Worm (Caenorhabditis elegans) whole organism, L4/young adult: ENCODE measurements around the gene nhr-175.
A peak's percentile ranks its signal among the peaks of the same experiment; 100 is the strongest.

Source experiments
- W03F9.2 ChIP-seq: fragments of 150-350 bp; optimal IDR thresholded peaks from 2 replicates; lab custom pipeline; 2014; ENCODE audit warnings: missing biosample characterization, missing genetic modification characterization
- dao-5 ChIP-seq: sonication (generic microtip); optimal IDR thresholded peaks from 2 replicates; lab custom pipeline; 2016; ENCODE audit warnings: missing genotype, missing genetic modification characterization, moderate library complexity, missing compliant biosample characterization
- him-1 ChIP-seq: sonication (generic microtip); optimal IDR thresholded peaks from 2 replicates; lab custom pipeline; 2016; ENCODE audit warnings: missing genotype, missing genetic modification reagents, missing genetic modification characterization, missing compliant biosample characterization

The nhr-175 gene

DNA sequence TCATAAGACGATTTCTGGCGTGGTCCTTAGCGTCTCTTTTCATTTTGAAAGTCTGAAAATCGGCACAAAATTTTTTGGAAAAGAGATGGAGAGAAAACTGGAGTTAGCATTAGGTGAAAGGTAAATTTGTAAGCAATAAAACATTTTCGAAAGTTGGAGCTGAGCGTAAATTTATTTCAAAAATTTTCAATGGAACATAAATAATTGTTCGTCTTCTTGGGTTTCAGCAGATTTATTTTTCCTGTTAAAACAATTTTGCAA lies 42.4 kb downstream of the nhr-175 start, which contains the start of gene C06B3.6:
Gene C06B3.6 (minus strand): TSS at position 52 of the 261 bp plus-strand sequence.
- no peak for TF ChIP-seq W03F9.2
- TF ChIP-seq dao-5 (tag; lab: Kevin White, UChicago): no peak
- TF ChIP-seq him-1 (tag; lab: Kevin White, UChicago): no peak

DNA sequence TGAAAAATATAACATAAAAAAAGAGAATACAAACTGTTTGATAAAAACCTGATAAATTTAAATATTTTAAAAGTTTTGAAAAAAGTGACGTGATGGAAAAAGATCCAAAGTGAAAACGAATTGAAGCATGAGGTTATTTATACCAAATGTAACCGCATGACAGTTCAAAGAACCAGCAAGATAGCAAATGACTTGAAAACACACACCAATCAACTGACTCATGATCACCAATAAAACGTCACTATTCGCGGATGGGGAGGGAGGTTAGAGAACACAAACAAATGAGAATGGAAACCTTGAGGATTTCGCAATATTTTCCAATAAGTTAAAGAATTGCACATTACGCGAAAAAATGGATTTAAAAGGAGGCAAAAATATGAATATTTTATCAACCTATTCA lies 42.9 kb downstream of the nhr-175 start, which contains the start of gene C06B3.7:
Gene C06B3.7 (plus strand): TSS at position 287 of the 400 bp plus-strand sequence.
- TF ChIP-seq W03F9.2 (peak; percentile 73), him-1 (tag; lab: Kevin White, UChicago) (no peak), dao-5 (tag; lab: Kevin White, UChicago) (no peak)

DNA sequence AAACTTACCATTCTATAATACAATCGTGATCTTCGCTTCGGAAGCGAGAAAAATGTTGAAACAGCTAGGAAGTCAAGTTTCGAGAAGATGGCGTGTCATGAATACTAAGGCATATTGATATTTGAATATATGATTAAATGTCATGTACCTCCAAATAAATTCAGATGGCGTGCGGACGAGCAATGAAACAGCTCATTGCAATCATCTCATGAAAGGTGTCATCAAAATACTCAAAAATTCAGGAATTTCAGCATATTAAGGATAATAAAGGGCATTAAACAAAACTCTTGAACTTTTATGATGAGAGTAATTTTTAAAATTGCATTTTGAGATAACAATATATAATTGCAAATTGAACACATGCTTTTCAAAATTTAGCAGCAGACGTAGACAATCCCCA lies 48.9 kb downstream of the nhr-175 start, which contains the start of gene gcy-32:
Gene gcy-32 (minus strand): TSS at position 101 of the 400 bp plus-strand sequence.
- TF ChIP-seq W03F9.2 (no peak), dao-5 (tag; lab: Kevin White, UChicago) (no peak), him-1 (tag; lab: Kevin White, UChicago) (no peak)

DNA sequence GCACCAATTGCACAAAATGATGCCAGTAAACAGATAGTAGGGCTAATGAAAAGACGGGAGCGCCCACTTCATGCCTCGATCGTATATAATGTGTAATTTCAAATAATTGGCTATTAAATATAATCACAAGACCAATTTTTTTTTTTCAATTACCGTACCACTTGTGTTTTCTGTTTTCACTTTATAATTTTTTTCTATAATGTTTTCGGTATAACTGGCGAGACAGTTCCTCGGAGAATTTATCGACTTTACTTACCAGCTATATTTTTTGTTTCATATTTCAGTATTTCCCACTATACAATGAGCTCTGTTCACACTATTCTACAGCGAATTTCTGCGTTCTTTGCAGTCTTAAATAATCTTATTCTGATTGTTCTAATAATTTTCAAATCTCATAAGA lies 49.7 kb downstream of the nhr-175 start, which contains the start of gene str-252:
Gene str-252 (plus strand): TSS at position 301 of the 400 bp plus-strand sequence.
- TF ChIP-seq dao-5 (tag; lab: Kevin White, UChicago) (no peak), him-1 (tag; lab: Kevin White, UChicago) (no peak), W03F9.2 (no peak)
